Fruit fly (Drosophila melanogaster) Kc167 (cell line): Measurements from ENCODE around the gene cona.

Experiments
- Myc ChIP-seq: fragments of >200 bp; optimal IDR thresholded peaks from 2 replicates; lab custom pipeline; 2017; ENCODE audit warnings: missing external identifiers
- h ChIP-seq: fragments of >200 bp; optimal IDR thresholded peaks from 3 replicates; lab custom pipeline; 2018; ENCODE audit warnings: missing external identifiers
- psq ChIP-seq: fragments of >200 bp; optimal IDR thresholded peaks from 2 replicates; lab custom pipeline; 2017; ENCODE audit warnings: missing external identifiers
- ttk ChIP-seq: sonication (Bioruptor generic); optimal IDR thresholded peaks from 2 replicates; lab custom pipeline; 2017; ENCODE audit warnings: missing external identifiers

- TF ChIP-seq ttk (lab: Kevin White, UChicago) (no peak), psq (lab: Kevin White, UChicago) (no peak), h (lab: Kevin White, UChicago) (no peak), Myc (no peak)
Measured at dm6 chr3R:18398954-18399697, 13.5 kb downstream of the cona start, which contains the start of gene Vha100-2.
